Worm (Caenorhabditis elegans) whole organism, L4/young adult: Measurements from ENCODE around the gene nas-21.

Source experiments
- W03F9.2 ChIP-seq: fragments of 150-350 bp; optimal IDR thresholded peaks from 2 replicates; lab custom pipeline; 2014; ENCODE audit warnings: missing biosample characterization, missing genetic modification characterization
- dao-5 ChIP-seq: sonication (generic microtip); optimal IDR thresholded peaks from 2 replicates; lab custom pipeline; 2016; ENCODE audit warnings: missing genotype, missing genetic modification characterization, moderate library complexity, missing compliant biosample characterization
- him-1 ChIP-seq: sonication (generic microtip); optimal IDR thresholded peaks from 2 replicates; lab custom pipeline; 2016; ENCODE audit warnings: missing genotype, missing genetic modification reagents, missing genetic modification characterization, missing compliant biosample characterization

- TF ChIP-seq W03F9.2 (tag; lab: Kevin White, UChicago) (no peak), dao-5 (tag; lab: Kevin White, UChicago) (no peak), him-1 (tag; lab: Kevin White, UChicago) (no peak)
Measured at ce11 chrV:11472209-11472608, at the start of gene nas-21, which contains the start of gene nas-20.
